Worm (Caenorhabditis elegans) whole organism, dauer: ENCODE measurements around the gene wrt-10.

Experiments
- unc-62 ChIP-seq: sonication (generic microtip); optimal IDR thresholded peaks from 2 replicates; lab custom pipeline; 2017; ENCODE audit warnings: missing biosample characterization, missing genetic modification reagents, missing genetic modification characterization

The wrt-10 gene

DNA sequence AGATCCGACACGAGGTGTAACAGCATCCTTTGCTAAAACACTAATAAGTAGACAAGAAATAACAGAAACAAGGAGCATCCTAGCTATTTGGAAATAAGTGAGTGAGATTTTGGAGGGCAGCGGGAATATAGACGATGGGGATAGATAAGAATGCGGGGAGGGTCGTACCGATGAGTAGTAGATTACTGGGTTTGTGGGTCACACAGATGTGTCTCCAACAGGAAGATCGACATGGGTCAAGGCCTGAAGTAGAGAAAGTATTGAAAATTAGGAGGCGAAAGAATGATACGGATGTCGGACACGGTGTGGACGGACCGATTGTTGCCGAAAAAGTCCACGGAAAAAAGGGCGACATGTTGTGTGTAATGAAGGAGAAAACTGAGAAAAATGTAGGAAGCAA, at the start of gene wrt-10:
TSS of gene wrt-10 (minus strand) at position 195 of the 400 bp plus-strand sequence.
- no peak for TF ChIP-seq unc-62 (GFP tag; lab: Kevin White, UChicago)

DNA sequence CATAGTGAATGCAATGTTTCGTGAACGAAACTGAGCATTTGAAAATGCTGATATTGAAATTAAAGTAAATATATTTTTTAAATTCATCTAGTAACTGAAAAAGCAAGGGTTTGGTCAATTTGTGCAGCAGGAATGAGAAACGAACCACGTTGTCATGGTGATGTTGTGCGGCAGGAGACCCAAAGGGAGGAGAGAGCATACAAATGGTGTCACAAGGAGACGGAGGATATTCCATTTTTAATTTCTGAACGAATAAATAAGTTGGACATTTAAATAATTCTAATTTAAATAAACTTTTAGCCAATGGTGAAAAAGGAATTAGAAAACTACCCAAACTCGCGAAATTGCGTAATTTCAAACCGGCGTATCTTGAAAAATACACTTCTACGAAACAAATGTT, 49.2 kb upstream of the wrt-10 start, which contains the start of gene mks-3:
TSS of gene mks-3 (minus strand) at position 101 of the 400 bp plus-strand sequence.
- TF ChIP-seq unc-62 (GFP tag; lab: Kevin White, UChicago), result no peak

DNA sequence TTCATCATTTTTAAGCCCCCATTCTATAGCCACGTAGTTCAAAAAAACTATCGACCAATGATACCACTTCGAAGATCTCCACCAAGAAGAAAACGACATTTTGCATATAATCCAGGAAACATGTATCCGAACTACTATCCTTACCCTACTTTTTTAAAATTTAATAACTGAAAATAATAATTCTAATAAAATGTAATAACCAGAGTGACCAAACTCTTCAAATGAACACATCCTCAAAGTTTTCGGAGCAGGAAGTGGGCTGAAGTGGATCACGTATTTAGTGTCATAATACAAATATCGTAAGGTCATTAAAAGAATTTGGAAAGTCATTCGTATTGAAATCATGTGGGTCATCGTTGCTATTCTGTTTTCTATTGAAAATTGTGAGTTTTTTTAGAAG, 43.0 kb upstream of the wrt-10 start, which contains the start of gene F35D2.6:
TSS of gene F35D2.6 (plus strand) at position 301 of the 400 bp plus-strand sequence.
- no peak for TF ChIP-seq unc-62 (GFP tag; lab: Kevin White, UChicago)

ce11 chrII:7575614-7576013, 41.3 kb upstream of the wrt-10 start, which contains the start of gene F35D2.1:
Gene F35D2.1 (plus strand): TSS chrII:7575914.
- TF ChIP-seq unc-62 (GFP tag; lab: Kevin White, UChicago), result no peak

ce11 chrII:7574143-7574542, 39.8 kb upstream of the wrt-10 start, which contains the start of gene F35D2.2:
Gene F35D2.2 (plus strand): TSS chrII:7574443.
- no peak for TF ChIP-seq unc-62 (GFP tag; lab: Kevin White, UChicago)

- TF ChIP-seq unc-62 (GFP tag; lab: Kevin White, UChicago), result no peak
Measured at ce11 chrII:7570820-7571219, 36.5 kb upstream of the wrt-10 start.

- TF ChIP-seq unc-62 (GFP tag; lab: Kevin White, UChicago), result no peak
Measured at ce11 chrII:7570305-7570704, 35.9 kb upstream of the wrt-10 start, which contains the start of gene F35D2.3. Gene F35D2.3 (plus strand): TSS chrII:7570605.

DNA sequence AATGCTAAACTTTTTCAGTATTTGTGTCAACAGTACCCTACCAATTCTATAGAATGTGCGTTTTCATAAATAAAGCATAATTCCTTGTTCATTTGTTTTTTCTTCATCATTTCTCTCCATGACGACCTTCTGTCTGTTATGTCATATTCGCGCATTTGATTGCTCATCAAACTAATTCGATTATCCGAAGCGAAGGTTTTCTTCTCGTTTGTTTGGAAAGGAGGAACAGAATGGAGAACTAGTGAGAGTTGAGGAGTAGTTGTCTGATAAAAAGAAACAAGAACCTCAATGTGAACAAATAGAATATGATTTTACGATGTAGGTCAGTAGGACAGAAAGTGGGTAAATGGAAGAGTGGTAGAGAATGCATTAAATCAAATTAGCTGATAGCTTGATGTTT, 28.3 kb upstream of the wrt-10 start:
- no peak for TF ChIP-seq unc-62 (GFP tag; lab: Kevin White, UChicago)

DNA sequence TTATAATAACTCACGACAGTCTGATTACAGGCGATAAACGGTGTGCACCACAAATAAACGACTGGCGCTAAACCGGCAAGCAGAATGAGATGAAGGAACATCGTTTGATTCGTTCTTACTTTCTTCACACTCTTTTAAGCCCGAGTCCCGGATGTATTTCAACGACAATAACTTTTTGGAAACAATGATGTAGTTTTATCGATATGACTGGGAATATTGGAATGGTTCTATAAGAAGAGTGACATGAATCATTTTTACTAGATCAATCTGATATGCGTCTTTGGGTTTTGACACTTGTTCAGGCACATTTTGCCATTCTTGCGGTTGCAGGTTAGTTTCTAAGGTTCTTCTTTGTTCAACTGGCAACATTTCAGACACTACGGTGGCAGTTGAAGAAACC, 27.1 kb upstream of the wrt-10 start, which contains the start of the genes ZK1290.11 and ZK1290.1:
TSS of gene ZK1290.11 (minus strand) at position 101 of the 400 bp plus-strand sequence.
TSS of gene ZK1290.1 (plus strand) at position 271 of the 400 bp plus-strand sequence.
- TF ChIP-seq unc-62 (GFP tag; lab: Kevin White, UChicago), result no peak

ce11 chrII:7560844-7561243, 26.5 kb upstream of the wrt-10 start:
- no peak for TF ChIP-seq unc-62 (GFP tag; lab: Kevin White, UChicago)

DNA sequence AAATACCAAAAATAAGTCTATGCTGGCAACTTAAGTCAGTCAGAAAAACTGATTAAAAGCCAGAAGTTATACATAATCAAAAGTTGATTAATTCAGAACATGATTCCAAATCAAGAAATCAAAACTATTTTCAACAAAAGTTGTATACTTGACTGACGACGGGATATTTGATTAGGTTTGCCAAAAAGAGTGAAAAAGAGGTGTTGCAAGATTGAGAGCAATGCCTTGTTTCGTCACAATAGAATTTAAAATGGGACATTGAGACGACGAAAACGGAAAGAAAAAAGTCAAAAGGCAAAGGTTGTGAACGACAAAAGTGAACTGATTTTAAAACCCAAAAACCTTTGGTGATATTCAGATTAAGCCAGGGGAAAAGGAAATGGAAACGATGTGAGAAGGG, 24.5 kb upstream of the wrt-10 start:
- TF ChIP-seq unc-62 (GFP tag; lab: Kevin White, UChicago), result no peak

ce11 chrII:7557981-7558380, 23.6 kb upstream of the wrt-10 start:
- no peak for TF ChIP-seq unc-62 (GFP tag; lab: Kevin White, UChicago)

DNA sequence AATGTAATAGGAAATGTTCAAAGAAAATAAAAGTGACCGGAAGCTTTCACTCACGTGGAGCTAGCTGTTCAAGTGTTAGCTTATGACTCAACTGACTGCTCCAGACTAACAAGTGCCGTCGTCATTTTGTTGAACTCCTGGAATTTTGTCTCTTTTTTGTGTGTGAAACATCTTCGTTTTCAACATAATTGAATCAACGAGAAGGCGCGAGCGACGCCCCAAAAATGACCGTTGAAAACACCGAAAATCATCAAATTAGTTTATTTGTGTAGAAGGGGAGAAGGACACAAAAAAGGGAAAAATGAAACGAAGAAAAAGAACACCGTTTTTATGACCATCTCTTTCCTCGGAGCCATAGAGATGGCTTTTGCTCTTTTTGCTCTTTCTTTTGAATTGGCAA, 21.1 kb upstream of the wrt-10 start, which contains the start of gene ZK1290.14:
TSS of gene ZK1290.14 (minus strand) at position 139 of the 400 bp plus-strand sequence.
- no peak for TF ChIP-seq unc-62 (GFP tag; lab: Kevin White, UChicago)

ce11 chrII:7554716-7555247, 20.4 kb upstream of the wrt-10 start:
- no peak for TF ChIP-seq unc-62 (GFP tag; lab: Kevin White, UChicago)

DNA sequence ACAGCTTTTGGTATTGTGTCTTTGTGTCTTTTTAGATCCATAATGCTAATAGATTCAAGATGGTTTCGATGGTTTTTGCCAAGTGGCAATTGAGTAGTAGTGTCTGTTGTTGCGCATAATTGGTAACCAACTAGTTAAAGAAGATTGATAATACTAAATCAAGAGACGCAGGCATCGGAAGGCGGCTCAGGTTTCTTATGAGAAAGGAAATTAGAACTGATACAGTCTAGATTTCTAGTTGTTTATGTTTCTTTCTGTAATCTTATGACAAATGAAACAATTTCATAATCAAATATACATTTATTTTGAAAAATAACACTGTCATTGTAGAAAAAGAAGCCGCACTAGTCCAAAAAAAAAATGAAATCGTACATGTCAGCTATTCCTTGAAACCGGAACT, 19.4 kb upstream of the wrt-10 start, which contains the start of gene ZK1290.10:
TSS of gene ZK1290.10 (minus strand) at position 101 of the 400 bp plus-strand sequence.
- TF ChIP-seq unc-62 (GFP tag; lab: Kevin White, UChicago), result no peak

DNA sequence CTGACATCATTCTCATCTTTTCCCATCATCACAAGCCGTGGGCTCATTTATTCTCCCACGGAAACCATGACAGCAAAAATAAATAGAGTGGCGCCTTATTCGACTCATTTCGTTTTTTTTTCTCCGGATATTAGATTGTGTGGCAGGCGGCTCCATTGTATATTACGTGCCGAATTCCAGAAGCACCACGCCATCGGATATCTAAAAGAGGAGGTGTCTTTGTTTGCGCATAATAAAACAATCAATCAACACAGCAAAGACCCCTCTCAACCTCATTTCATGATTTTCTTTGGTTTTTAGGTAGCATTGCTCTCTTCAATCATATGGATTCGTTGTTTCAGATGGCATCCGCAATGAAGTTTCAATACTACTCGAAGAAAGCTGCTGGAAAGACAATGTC, 14.7 kb upstream of the wrt-10 start, which contains the start of gene tph-1:
TSS of gene tph-1 (plus strand) at position 301 of the 400 bp plus-strand sequence.
- no peak for TF ChIP-seq unc-62 (GFP tag; lab: Kevin White, UChicago)

ce11 chrII:7548044-7548443, 13.7 kb upstream of the wrt-10 start, which contains the start of gene fbxa-224:
Gene fbxa-224 (minus strand): TSS chrII:7548144.
- no peak for TF ChIP-seq unc-62 (GFP tag; lab: Kevin White, UChicago)
